Worm (Caenorhabditis elegans) whole organism, late embryonic: ENCODE measurements around the gene exc-7.

Experiments
- C38D4.7 ChIP-seq: fragments of 200-800 bp; sonication (Bioruptor generic); optimal IDR thresholded peaks from 2 replicates; lab custom pipeline; 2018; ENCODE audit warnings: mild to moderate bottlenecking, missing genetic modification characterization, moderate library complexity, missing compliant biosample characterization
- F13H6.1 ChIP-seq: sonication (generic microtip); optimal IDR thresholded peaks from 2 replicates; lab custom pipeline; 2016; ENCODE audit warnings: missing genetic modification characterization, missing compliant biosample characterization
- K09A11.1 ChIP-seq: sonication (generic microtip); optimal IDR thresholded peaks from 2 replicates; lab custom pipeline; 2017; ENCODE audit warnings: antibody characterized with exemption, mild to moderate bottlenecking, missing genetic modification characterization, missing compliant biosample characterization; ENCODE audit not compliant: insufficient read depth
- T23F11.4 ChIP-seq: fragments of 200-800 bp; sonication (Bioruptor generic); optimal IDR thresholded peaks from 2 replicates; lab custom pipeline; 2018; ENCODE audit warnings: mild to moderate bottlenecking, missing genetic modification characterization, missing compliant biosample characterization
- Y22D7AL.16 ChIP-seq: sonication (generic microtip); optimal IDR thresholded peaks from 2 replicates; lab custom pipeline; 2016; ENCODE audit warnings: missing genetic modification characterization, missing compliant biosample characterization
- ahr-1 ChIP-seq: sonication (generic microtip); optimal IDR thresholded peaks from 2 replicates; lab custom pipeline; 2016; ENCODE audit warnings: missing genetic modification characterization, missing compliant biosample characterization
- ceh-19 ChIP-seq: fragments of 200-800 bp; sonication (Bioruptor generic); optimal IDR thresholded peaks from 2 replicates; lab custom pipeline; 2018; ENCODE audit warnings: mild to moderate bottlenecking, missing genetic modification characterization, missing compliant biosample characterization
- ceh-2 ChIP-seq: sonication (generic microtip); optimal IDR thresholded peaks from 2 replicates; lab custom pipeline; 2016; ENCODE audit warnings: missing genotype, missing genetic modification characterization, missing compliant biosample characterization
- ceh-22 ChIP-seq: sonication (generic microtip); optimal IDR thresholded peaks from 2 replicates; lab custom pipeline; 2017; ENCODE audit warnings: missing biosample characterization, missing genetic modification characterization
- ceh-31 ChIP-seq: sonication (generic microtip); optimal IDR thresholded peaks from 2 replicates; lab custom pipeline; 2016; ENCODE audit warnings: missing genetic modification characterization, missing compliant biosample characterization
- ceh-34 ChIP-seq: sonication (generic microtip); optimal IDR thresholded peaks from 2 replicates; lab custom pipeline; 2016; ENCODE audit warnings: mild to moderate bottlenecking, missing genetic modification characterization, missing compliant biosample characterization
- ceh-48 ChIP-seq: sonication (generic microtip); optimal IDR thresholded peaks from 2 replicates; lab custom pipeline; 2016; ENCODE audit warnings: missing genetic modification characterization, inconsistent platforms, missing compliant biosample characterization
- dmd-4 ChIP-seq: sonication (generic microtip); optimal IDR thresholded peaks from 2 replicates; lab custom pipeline; 2016; ENCODE audit warnings: borderline replicate concordance, missing genetic modification characterization, missing compliant biosample characterization
- elt-4 ChIP-seq: sonication (generic microtip); optimal IDR thresholded peaks from 2 replicates; lab custom pipeline; 2016; ENCODE audit warnings: missing genetic modification characterization, missing compliant biosample characterization
- ets-4 ChIP-seq: sonication (generic microtip); optimal IDR thresholded peaks from 2 replicates; lab custom pipeline; 2016; ENCODE audit warnings: missing genetic modification characterization, missing compliant biosample characterization
- fax-1 ChIP-seq: sonication (generic microtip); optimal IDR thresholded peaks from 2 replicates; lab custom pipeline; 2016; ENCODE audit warnings: missing genotype, missing genetic modification characterization, missing compliant biosample characterization
- fkh-10 ChIP-seq: fragments of 150-350 bp; optimal IDR thresholded peaks from 2 replicates; lab custom pipeline; 2014; ENCODE audit warnings: missing biosample characterization, missing genetic modification reagents, missing genetic modification characterization
- fkh-6 ChIP-seq: sonication (generic microtip); optimal IDR thresholded peaks from 2 replicates; lab custom pipeline; 2016; ENCODE audit warnings: missing genetic modification characterization, missing compliant biosample characterization
- gmeb-2 ChIP-seq: sonication (generic microtip); optimal IDR thresholded peaks from 2 replicates; lab custom pipeline; 2016; ENCODE audit warnings: missing genetic modification characterization, inconsistent platforms, missing compliant biosample characterization
- hlh-15 ChIP-seq: sonication (generic microtip); optimal IDR thresholded peaks from 2 replicates; lab custom pipeline; 2016; ENCODE audit warnings: missing genetic modification characterization, missing compliant biosample characterization
- hlh-30 ChIP-seq: sonication (generic microtip); optimal IDR thresholded peaks from 2 replicates; lab custom pipeline; 2017; ENCODE audit warnings: antibody characterized with exemption, missing genetic modification characterization, missing compliant biosample characterization; ENCODE audit not compliant: insufficient read depth
- lim-6 ChIP-seq: sonication (generic microtip); optimal IDR thresholded peaks from 2 replicates; lab custom pipeline; 2016; ENCODE audit warnings: missing genetic modification characterization, missing compliant biosample characterization
- madf-2 ChIP-seq: sonication (generic microtip); optimal IDR thresholded peaks from 2 replicates; lab custom pipeline; 2017; ENCODE audit warnings: missing genetic modification characterization, missing compliant biosample characterization
- mec-3 ChIP-seq: sonication (generic microtip); optimal IDR thresholded peaks from 2 replicates; lab custom pipeline; 2016; ENCODE audit warnings: borderline replicate concordance, missing genetic modification characterization, missing compliant biosample characterization
- nfya-1 ChIP-seq: sonication (generic microtip); optimal IDR thresholded peaks from 2 replicates; lab custom pipeline; 2017; ENCODE audit warnings: missing genetic modification characterization, mild to moderate bottlenecking, missing compliant biosample characterization, antibody characterized with exemption, moderate library complexity
- nhr-11 ChIP-seq: fragments of 150-350 bp; optimal IDR thresholded peaks from 2 replicates; lab custom pipeline; 2014; ENCODE audit warnings: missing biosample characterization, missing genetic modification characterization
- odd-2 ChIP-seq: sonication (generic microtip); optimal IDR thresholded peaks from 2 replicates; lab custom pipeline; 2017; ENCODE audit warnings: antibody characterized with exemption, mild to moderate bottlenecking, missing genetic modification characterization, missing compliant biosample characterization
- pag-3 ChIP-seq: sonication (generic microtip); optimal IDR thresholded peaks from 2 replicates; lab custom pipeline; 2016; ENCODE audit warnings: missing compliant biosample characterization, missing genetic modification characterization, borderline replicate concordance
- pax-1 ChIP-seq: fragments of 150-350 bp; optimal IDR thresholded peaks from 2 replicates; lab custom pipeline; 2014; ENCODE audit warnings: missing biosample characterization, missing genetic modification characterization
- pha-2 ChIP-seq: sonication (generic microtip); optimal IDR thresholded peaks from 2 replicates; lab custom pipeline; 2017; ENCODE audit warnings: mild to moderate bottlenecking, missing genetic modification characterization, missing compliant biosample characterization
- pros-1 ChIP-seq: fragments of 150-350 bp; optimal IDR thresholded peaks from 2 replicates; lab custom pipeline; 2014; ENCODE audit warnings: missing biosample characterization, missing genetic modification reagents, missing genetic modification characterization
- sox-4 ChIP-seq: sonication (generic microtip); optimal IDR thresholded peaks from 2 replicates; lab custom pipeline; 2017; ENCODE audit warnings: mild to moderate bottlenecking, missing genetic modification characterization, inconsistent platforms, missing compliant biosample characterization
- tbx-2 ChIP-seq: sonication (generic microtip); optimal IDR thresholded peaks from 2 replicates; lab custom pipeline; 2016; ENCODE audit warnings: missing genetic modification characterization, missing compliant biosample characterization
- tbx-7 ChIP-seq: sonication (generic microtip); optimal IDR thresholded peaks from 2 replicates; lab custom pipeline; 2016; ENCODE audit warnings: missing genotype, missing genetic modification characterization, missing compliant biosample characterization
- ttx-3 ChIP-seq: sonication (generic microtip); optimal IDR thresholded peaks from 2 replicates; lab custom pipeline; 2016; ENCODE audit warnings: missing genetic modification reagents, missing genetic modification characterization, missing compliant biosample characterization
- unc-3 ChIP-seq, 2 experiments: fragments of 200-800 bp in 1 of 2; sonication (Bioruptor generic) in 1 of 2; sonication (generic microtip) in 1 of 2; conservative IDR thresholded peaks in 1 of 2; optimal IDR thresholded peaks in 1 of 2; 2 replicates each; pipeline versions ENCODE4 v1.3.6 to Lab custom; 2016 to 2022; ENCODE audit warnings: missing compliant biosample characterization in 2 of 2, missing genetic modification characterization in 2 of 2, missing genetic modification reagents in 1 of 2
- unc-42 ChIP-seq: sonication (generic microtip); optimal IDR thresholded peaks from 2 replicates; lab custom pipeline; 2016; ENCODE audit warnings: missing genotype, missing genetic modification characterization, missing compliant biosample characterization
- unc-55 ChIP-seq: sonication (generic microtip); optimal IDR thresholded peaks from 2 replicates; lab custom pipeline; 2017; ENCODE audit warnings: missing biosample characterization, missing genetic modification reagents, missing genetic modification characterization
- unc-86 ChIP-seq: sonication (generic microtip); optimal IDR thresholded peaks from 2 replicates; lab custom pipeline; 2016; ENCODE audit warnings: missing genetic modification characterization, missing compliant biosample characterization
- ztf-16 ChIP-seq: sonication (generic microtip); optimal IDR thresholded peaks from 2 replicates; lab custom pipeline; 2017; ENCODE audit warnings: missing genetic modification characterization, missing compliant biosample characterization

Gene exc-7

ce11 chrII:9604685-9605084 is 28.9 kb downstream of the exc-7 start:
- TF ChIP-seq tbx-2 (tag; lab: Kevin White, UChicago) (no peak), dmd-4 (tag; lab: Kevin White, UChicago) (no peak), nfya-1 (tag; lab: Kevin White, UChicago) (no peak), ets-4 (no peak), F13H6.1 (tag; lab: Kevin White, UChicago) (no peak), ceh-19 (GFP tag; lab: Kevin White, UChicago) (no peak), sox-4 (tag; lab: Kevin White, UChicago) (no peak), C38D4.7 (GFP tag; lab: Kevin White, UChicago) (no peak), ceh-31 (tag; lab: Kevin White, UChicago) (no peak), ztf-16 (tag; lab: Kevin White, UChicago) (no peak), ahr-1 (no peak), ttx-3 (tag; lab: Kevin White, UChicago) (no peak), unc-55 (GFP tag; lab: Kevin White, UChicago) (no peak), T23F11.4 (no peak), unc-86 (tag; lab: Kevin White, UChicago) (no peak), elt-4 (tag; lab: Kevin White, UChicago) (no peak), nhr-11 (no peak), gmeb-2 (tag; lab: Kevin White, UChicago) (no peak), ceh-34 (tag; lab: Kevin White, UChicago) (no peak), tbx-7 (no peak)

- TF ChIP-seq ceh-31 (tag; lab: Kevin White, UChicago) (no peak), lim-6 (tag; lab: Kevin White, UChicago) (no peak), pros-1 (tag; lab: Kevin White, UChicago) (no peak), unc-55 (GFP tag; lab: Kevin White, UChicago) (no peak), ceh-22 (tag; lab: Kevin White, UChicago) (no peak), ceh-34 (tag; lab: Kevin White, UChicago) (no peak), T23F11.4 (no peak), mec-3 (tag; lab: Kevin White, UChicago) (no peak), K09A11.1 (tag; lab: Kevin White, UChicago) (no peak), unc-3 (GFP tag; conservative IDR thresholded peaks at IDR 0.05; lab: Robert Waterston, UW) (no peak), unc-3 (tag; optimal IDR thresholded peaks at IDR 0.05; lab: Kevin White, UChicago) (no peak), hlh-30 (tag; lab: Kevin White, UChicago) (no peak), fkh-10 (GFP tag; lab: Kevin White, UChicago) (no peak), hlh-15 (tag; lab: Kevin White, UChicago) (no peak), ceh-48 (tag; lab: Kevin White, UChicago) (no peak), fkh-6 (no peak), dmd-4 (tag; lab: Kevin White, UChicago) (no peak), pax-1 (no peak), ahr-1 (no peak), fax-1 (tag; lab: Kevin White, UChicago) (no peak), madf-2 (tag; lab: Kevin White, UChicago) (no peak)
Measured at ce11 chrII:9605336-9605735, 29.6 kb downstream of the exc-7 start, which contains the start of gene nhr-19. Gene nhr-19, minus strand, starts transcription at chrII:9605526.

- TF ChIP-seq unc-3 (GFP tag; conservative IDR thresholded peaks at IDR 0.05; lab: Robert Waterston, UW) (no peak), unc-3 (tag; optimal IDR thresholded peaks at IDR 0.05; lab: Kevin White, UChicago) (no peak), pha-2 (tag; lab: Kevin White, UChicago) (no peak), lim-6 (tag; lab: Kevin White, UChicago) (no peak), odd-2 (tag; lab: Kevin White, UChicago) (no peak), fkh-6 (no peak), ceh-2 (tag; lab: Kevin White, UChicago) (no peak), pag-3 (tag; lab: Kevin White, UChicago) (no peak), mec-3 (tag; lab: Kevin White, UChicago) (no peak), unc-86 (tag; lab: Kevin White, UChicago) (no peak), ceh-34 (tag; lab: Kevin White, UChicago) (no peak), Y22D7AL.16 (tag; lab: Kevin White, UChicago) (no peak), unc-42 (tag; lab: Kevin White, UChicago) (no peak), madf-2 (tag; lab: Kevin White, UChicago) (no peak), hlh-30 (tag; lab: Kevin White, UChicago) (no peak)
- TF ChIP-seq, all 69 proteins: peak for 0
Measured at ce11 chrII:9605954-9606353, 30.2 kb downstream of the exc-7 start.
